Fruit fly (Drosophila melanogaster) S2 (cell line): ENCODE results near the gene CG10116.

Experiments used
- CG8478 ChIP-seq: fragments of >200 bp; optimal IDR thresholded peaks from 2 replicates; lab custom pipeline; 2018
- CTCF ChIP-seq, 2 experiments: fragments of >200 bp; optimal IDR thresholded peaks; 2 replicates each; lab custom pipeline; 2018

DNA sequence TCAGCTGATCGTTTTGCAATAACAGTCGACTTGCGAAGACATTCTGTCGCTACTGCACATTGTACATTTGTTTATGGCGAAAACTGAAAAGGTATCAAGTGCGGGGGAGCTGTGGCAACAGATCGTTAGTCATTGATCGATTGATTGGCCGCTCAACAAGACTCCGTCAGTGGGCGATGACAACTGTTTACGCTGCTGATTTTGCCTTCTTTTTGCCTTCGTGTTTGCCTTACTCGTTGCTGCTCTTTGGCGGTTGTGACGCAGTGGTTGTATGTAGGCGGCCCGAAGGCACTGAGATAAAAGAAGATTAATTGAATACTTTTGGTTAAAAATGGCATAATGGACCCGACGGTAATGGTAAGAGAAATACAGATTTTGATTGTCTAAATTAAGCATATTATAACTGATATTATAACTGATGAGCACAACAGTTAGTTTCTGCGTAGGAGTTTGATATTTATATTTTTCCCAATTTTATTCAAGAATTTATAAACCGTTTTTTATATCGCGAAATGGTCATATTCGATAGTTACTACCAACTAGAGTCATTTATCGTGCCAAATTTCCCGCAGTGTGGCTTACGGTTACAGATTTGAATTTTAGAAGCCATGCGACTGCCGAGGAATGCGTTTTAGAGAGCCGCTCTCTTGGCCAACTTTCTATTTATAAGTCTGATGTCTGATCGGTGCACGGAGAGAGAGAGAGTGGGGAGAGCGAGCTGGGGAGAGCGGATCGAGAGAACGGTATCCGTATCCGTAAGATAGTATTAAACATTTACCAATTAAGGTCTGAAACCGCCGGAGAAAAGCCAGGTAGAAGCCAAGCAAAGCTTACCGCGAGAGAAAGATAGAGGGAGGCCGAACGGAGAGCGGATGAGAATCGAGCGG, 19.8 kb upstream of the CG10116 start:
- TF ChIP-seq CG8478 (lab: Kevin White, UChicago): no peak
- no peak for TF ChIP-seq CTCF (optimal IDR thresholded peaks at IDR 0.05; lab: Kevin White, UChicago)
